Worm (Caenorhabditis elegans) whole organism, L4/young adult: ENCODE data around the gene B0393.4.
A peak's percentile ranks its signal among the peaks of the same experiment; 100 is the strongest.

Experiments
- W03F9.2 ChIP-seq: fragments of 150-350 bp; optimal IDR thresholded peaks from 2 replicates; lab custom pipeline; 2014; ENCODE audit warnings: missing biosample characterization, missing genetic modification characterization
- dao-5 ChIP-seq: sonication (generic microtip); optimal IDR thresholded peaks from 2 replicates; lab custom pipeline; 2016; ENCODE audit warnings: missing genotype, missing genetic modification characterization, moderate library complexity, missing compliant biosample characterization
- him-1 ChIP-seq: sonication (generic microtip); optimal IDR thresholded peaks from 2 replicates; lab custom pipeline; 2016; ENCODE audit warnings: missing genotype, missing genetic modification reagents, missing genetic modification characterization, missing compliant biosample characterization

- TF ChIP-seq dao-5 (tag; lab: Kevin White, UChicago) (no peak), him-1 (tag; lab: Kevin White, UChicago) (no peak), W03F9.2 (tag; lab: Kevin White, UChicago) (peak; percentile 91)
Measured at ce11 chrIII:4754001-4754561, 9.3 kb downstream of the B0393.4 start, which contains the start of the genes rps-0 and rbg-3.
